1 fruit fly cellular context compared by ENCODE assay signal in the genomic region with DNA sequence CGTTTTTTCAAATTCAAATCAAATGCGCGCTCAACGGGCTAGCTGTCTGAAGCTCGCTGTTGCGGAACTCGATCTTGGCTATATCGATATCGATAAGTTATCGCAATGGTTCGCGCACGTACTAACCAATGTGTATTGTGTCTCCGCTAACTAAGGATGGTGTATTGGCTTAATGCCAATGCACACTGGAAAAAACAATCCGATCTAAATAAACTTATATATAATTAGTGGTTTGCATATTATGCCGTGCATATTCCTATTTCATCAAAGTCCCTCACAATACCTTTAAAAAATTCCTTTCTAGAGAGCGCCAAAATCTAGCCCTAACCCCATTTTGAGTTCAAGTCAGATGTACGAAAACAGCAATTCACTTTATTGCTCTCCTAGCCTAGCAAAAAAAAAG.
A peak's percentile ranks its signal among the peaks of the same experiment; 100 is the strongest.
TF ChIP-seq lines count a peak whose summit lies in the region.

No protein-coding gene starts in this region.

TF ChIP-seq in whole organism, embryonic, 481 proteins besides CTCF, POLR2A, EP300 and RAD21 (continued from another document):
- TF ChIP-seq bowl (GFP tag; IDR thresholded peaks at IDR 0.05; lab: Robert Waterston, UW) (no peak), CG13775 (GFP tag; optimal IDR thresholded peaks at IDR 0.05; lab: Kevin White, UChicago) (no peak), CG17359 (tag; optimal IDR thresholded peaks at IDR 0.05; lab: Kevin White, UChicago) (peak; percentile 29), CG7963 (GFP tag; IDR thresholded peaks at IDR 0.05; lab: Robert Waterston, UW; ENCODE audit: partially characterized antibody) (peak; percentile 67; the same call in 2 of the 3 replicates), Gug (GFP tag; IDR thresholded peaks at IDR 0.05; lab: Robert Waterston, UW) (no peak), repo (GFP tag; optimal IDR thresholded peaks at IDR 0.05; lab: Kevin White, UChicago) (peak; percentile 46), yki (optimal IDR thresholded peaks at IDR 0.05; lab: Kevin White, UChicago) (no peak), stc (GFP tag; IDR thresholded peaks at IDR 0.05; lab: Robert Waterston, UW) (peak; percentile 50; the same call in 1 of the 2 replicates), oc (tag; optimal IDR thresholded peaks at IDR 0.05; lab: Kevin White, UChicago) (no peak), CG3407 (GFP tag; optimal IDR thresholded peaks at IDR 0.05; lab: Kevin White, UChicago) (no peak), chm (GFP tag; IDR thresholded peaks at IDR 0.05; lab: Robert Waterston, UW) (no peak; the same call in 1 of the 2 replicates), CG17385 (GFP tag; optimal IDR thresholded peaks at IDR 0.05; lab: Kevin White, UChicago) (peak; percentile 32), wek (GFP tag; optimal IDR thresholded peaks at IDR 0.05; lab: Kevin White, UChicago) (no peak), toy (GFP tag; IDR thresholded peaks at IDR 0.05; lab: Robert Waterston, UW) (no peak), CG3847 (GFP tag; IDR thresholded peaks at IDR 0.05; lab: Robert Waterston, UW) (peak; percentile 66), HmgZ (tag; optimal IDR thresholded peaks at IDR 0.05; lab: Kevin White, UChicago) (peak; percentile 82), luna (GFP tag; optimal IDR thresholded peaks at IDR 0.05; lab: Kevin White, UChicago) (no peak), Xbp1 (GFP tag; optimal IDR thresholded peaks at IDR 0.05; lab: Kevin White, UChicago) (peak; percentile 61), CG1602 (GFP tag; optimal IDR thresholded peaks at IDR 0.05; lab: Kevin White, UChicago) (no peak), Eip74EF (GFP tag; optimal IDR thresholded peaks at IDR 0.05; lab: Kevin White, UChicago) (no peak), bcd (GFP tag; optimal IDR thresholded peaks at IDR 0.05; lab: Kevin White, UChicago) (peak; percentile 40), abd-A (tag; optimal IDR thresholded peaks at IDR 0.05; lab: Kevin White, UChicago) (no peak), Trl (optimal IDR thresholded peaks at IDR 0.05; lab: Kevin White, UChicago) (no peak), Trl (GFP tag; optimal IDR thresholded peaks at IDR 0.05; lab: Kevin White, UChicago) (peak; percentile 50), Dek (tag; optimal IDR thresholded peaks at IDR 0.05; lab: Kevin White, UChicago) (peak; percentile 45), stwl (tag; optimal IDR thresholded peaks at IDR 0.05; lab: Kevin White, UChicago) (peak; percentile 56), CG14441 (GFP tag; IDR thresholded peaks at IDR 0.05; lab: Robert Waterston, UW) (peak; percentile 80), onecut (GFP tag; IDR thresholded peaks at IDR 0.05; lab: Robert Waterston, UW) (peak; percentile 29; the same call in 1 of the 2 replicates), CG14667 (GFP tag; IDR thresholded peaks at IDR 0.05; lab: Robert Waterston, UW) (no peak), CG8089 (GFP tag; optimal IDR thresholded peaks at IDR 0.05; lab: Kevin White, UChicago) (no peak), CG4424 (GFP tag; optimal IDR thresholded peaks at IDR 0.05; lab: Kevin White, UChicago) (peak; percentile 42), CG14710 (tag; optimal IDR thresholded peaks at IDR 0.05; lab: Kevin White, UChicago) (peak; percentile 67), CG3995 (GFP tag; optimal IDR thresholded peaks at IDR 0.05; lab: Kevin White, UChicago) (no peak), CG2712 (tag; optimal IDR thresholded peaks at IDR 0.05; lab: Kevin White, UChicago) (peak; percentile 56), sisA (GFP tag; IDR thresholded peaks at IDR 0.05; lab: Robert Waterston, UW) (peak; percentile 35; the same call in 1 of the 2 replicates), al (GFP tag; IDR thresholded peaks at IDR 0.05; lab: Robert Waterston, UW) (peak; percentile 13; the same call in 1 of the 2 replicates), CG17829 (tag; optimal IDR thresholded peaks at IDR 0.05; lab: Kevin White, UChicago) (peak; percentile 42), Awh (GFP tag; IDR thresholded peaks at IDR 0.05; lab: Robert Waterston, UW) (peak; percentile 50; the same call in 1 of the 2 replicates), ewg (GFP tag; optimal IDR thresholded peaks at IDR 0.05; lab: Kevin White, UChicago) (peak; percentile 54), gro (GFP tag; optimal IDR thresholded peaks at IDR 0.05; lab: Kevin White, UChicago) (peak; percentile 56), E2f1 (GFP tag; IDR thresholded peaks at IDR 0.05; lab: Robert Waterston, UW) (peak; percentile 70), Hmr (GFP tag; optimal IDR thresholded peaks at IDR 0.05; lab: Kevin White, UChicago) (peak; percentile 77), Dfd (GFP tag; optimal IDR thresholded peaks at IDR 0.05; lab: Kevin White, UChicago) (no peak), CG3065 (GFP tag; optimal IDR thresholded peaks at IDR 0.05; lab: Kevin White, UChicago) (no peak), Antp (GFP tag; optimal IDR thresholded peaks at IDR 0.05; lab: Kevin White, UChicago) (peak; percentile 33), ERR (GFP tag; optimal IDR thresholded peaks at IDR 0.05; lab: Kevin White, UChicago) (no peak), Myb (GFP tag; optimal IDR thresholded peaks at IDR 0.05; lab: Kevin White, UChicago) (peak; percentile 94), CG7745 (tag; optimal IDR thresholded peaks at IDR 0.05; lab: Kevin White, UChicago) (no peak), CG14965 (GFP tag; optimal IDR thresholded peaks at IDR 0.05; lab: Kevin White, UChicago; ENCODE audit: borderline replicate concordance) (no peak), CG42726 (GFP tag; IDR thresholded peaks at IDR 0.05; lab: Robert Waterston, UW; ENCODE audit: partially characterized antibody) (peak; percentile 92), br (optimal IDR thresholded peaks at IDR 0.05; lab: Kevin White, UChicago) (no peak), CG11723 (GFP tag; optimal IDR thresholded peaks at IDR 0.05; lab: Kevin White, UChicago) (no peak), sim (GFP tag; IDR thresholded peaks at IDR 0.05; lab: Robert Waterston, UW) (no peak), crp (GFP tag; optimal IDR thresholded peaks at IDR 0.05; lab: Kevin White, UChicago) (no peak)
TF ChIP-seq in whole organism, embryonic: peak in this region for 263.
